Worm (Caenorhabditis elegans): ENCODE results near the gene pes-1.

DNA sequence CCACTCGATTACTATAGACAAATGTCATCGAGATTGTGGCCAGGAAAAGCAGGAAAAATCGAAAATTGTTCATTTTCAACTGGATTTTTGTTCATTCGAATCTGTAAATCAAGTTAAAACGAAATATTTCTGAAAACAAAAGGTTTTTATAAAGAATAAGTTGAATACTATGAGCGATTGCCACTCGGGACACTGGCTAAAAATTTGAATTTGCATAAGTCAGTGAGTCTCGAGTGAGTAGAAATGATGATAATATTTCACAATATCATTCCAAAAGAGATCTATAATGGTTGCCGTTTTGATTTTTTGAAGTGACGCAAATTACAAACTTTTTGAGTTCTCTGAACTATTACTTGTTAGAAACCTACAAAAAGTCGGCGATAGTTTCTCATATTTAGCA, 18.0 kb downstream of the pes-1 start, which contains the start of gene T28H11.8:
- TF ChIP-seq med-1 (GFP tag; optimal IDR thresholded peaks at IDR 0.05; ENCODE audit: insufficient read depth): no peak
- no peak for TF ChIP-seq T22C8.4 (GFP tag; IDR thresholded peaks at IDR 0.05)
- TF ChIP-seq ztf-23 (GFP tag; IDR thresholded peaks at IDR 0.05): no peak

All from whole organism, midembryonic.